Worm (Caenorhabditis elegans): ENCODE results near the gene scyl-1.
A peak's percentile ranks its signal among the peaks of the same experiment; 100 is the strongest.

scyl-1 gene

DNA sequence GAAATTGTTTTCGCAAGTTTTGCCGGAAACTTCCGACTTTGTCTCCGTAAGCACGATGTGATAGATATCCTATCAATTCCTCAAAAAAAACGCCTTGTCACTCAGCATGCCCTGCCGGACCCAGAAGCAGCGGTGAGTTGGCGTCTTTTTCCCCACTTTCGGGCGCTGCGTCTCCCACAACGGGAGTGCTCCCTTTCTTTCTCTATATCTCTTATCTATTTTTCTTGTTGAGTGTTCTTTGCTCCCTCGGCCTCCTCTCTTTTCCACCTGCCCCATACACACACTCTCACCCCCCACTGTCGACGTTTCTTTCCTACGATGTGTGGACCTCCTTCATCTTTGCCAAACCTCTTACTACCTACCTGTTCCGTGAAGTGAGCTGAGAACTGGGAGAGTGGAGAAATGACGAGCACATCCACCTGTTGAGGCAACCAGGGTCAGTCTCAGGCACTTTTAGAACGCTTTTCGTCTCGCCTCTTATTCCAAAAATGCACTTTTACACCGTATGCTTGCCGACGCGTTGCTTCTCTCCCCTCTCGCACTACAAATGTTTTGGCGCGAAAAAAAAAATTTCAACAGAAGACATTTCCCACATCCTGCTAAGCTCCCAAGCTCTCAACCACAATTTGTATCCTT, 44.5 kb upstream of the scyl-1 start (continued):
- TF ChIP-seq nhr-47 (tag; optimal IDR thresholded peaks at IDR 0.05) = peak; percentile 73
- TF ChIP-seq irx-1 (tag; optimal IDR thresholded peaks at IDR 0.05) = peak; percentile 40
- peak; percentile 64 for TF ChIP-seq jun-1 (tag; optimal IDR thresholded peaks at IDR 0.05)
- peak; percentile 61 for TF ChIP-seq sup-37 (GFP tag; optimal IDR thresholded peaks at IDR 0.05)
- TF ChIP-seq lsy-2 (tag; optimal IDR thresholded peaks at IDR 0.05) = peak; percentile 66 to 68
- TF ChIP-seq lin-13 (GFP tag; optimal IDR thresholded peaks at IDR 0.05) = peak; percentile 65
- peak; percentile 88 for TF ChIP-seq rnt-1 (tag; optimal IDR thresholded peaks at IDR 0.05)
- no peak for TF ChIP-seq blmp-1 (tag; optimal IDR thresholded peaks at IDR 0.05)
- peak; percentile 90 for TF ChIP-seq lin-14 (GFP tag; optimal IDR thresholded peaks at IDR 0.05)
- no peak for TF ChIP-seq C04F5.9 (tag; optimal IDR thresholded peaks at IDR 0.05)
- peak; percentile 58 for TF ChIP-seq egl-13 (tag; optimal IDR thresholded peaks at IDR 0.05)
- no peak for TF ChIP-seq zag-1 (tag; optimal IDR thresholded peaks at IDR 0.05)
- TF ChIP-seq fkh-10 (GFP tag; optimal IDR thresholded peaks at IDR 0.05) = no peak
- TF ChIP-seq fos-1 (tag; optimal IDR thresholded peaks at IDR 0.05) = peak; percentile 6
- no peak for TF ChIP-seq nhr-28 (tag; optimal IDR thresholded peaks at IDR 0.05)
- no peak for TF ChIP-seq hlh-4 (tag; optimal IDR thresholded peaks at IDR 0.05)
- TF ChIP-seq ceh-63 (GFP tag; optimal IDR thresholded peaks at IDR 0.05) = no peak
- TF ChIP-seq ceh-88 (GFP tag; IDR thresholded peaks at IDR 0.05) = 0 out of 2 replicates have a peak, but pooled peaks have one; percentile 29
- TF ChIP-seq hpl-2 (GFP tag; optimal IDR thresholded peaks at IDR 0.05) = no peak
- TF ChIP-seq vab-15 (tag; optimal IDR thresholded peaks at IDR 0.05) = no peak
- peak; percentile 28 for TF ChIP-seq nhr-11 (tag; optimal IDR thresholded peaks at IDR 0.05)
- no peak for TF ChIP-seq ceh-90 (tag; optimal IDR thresholded peaks at IDR 0.05)
- TF ChIP-seq tlp-1 (tag; optimal IDR thresholded peaks at IDR 0.05) = no peak
- TF ChIP-seq elt-2 (tag; optimal IDR thresholded peaks at IDR 0.05) = peak; percentile 24
- peak; percentile 25 for TF ChIP-seq dsc-1 (tag; optimal IDR thresholded peaks at IDR 0.05)
- TF ChIP-seq ets-5 (GFP tag; IDR thresholded peaks at IDR 0.05) = no peak
- peak; percentile 64 for TF ChIP-seq nhr-77 (tag; optimal IDR thresholded peaks at IDR 0.05)
- no peak for TF ChIP-seq nhr-84 (tag; optimal IDR thresholded peaks at IDR 0.05)
- no peak for TF ChIP-seq unc-98 (GFP tag; IDR thresholded peaks at IDR 0.05)
- TF ChIP-seq F16B12.6 (tag; optimal IDR thresholded peaks at IDR 0.05) = no peak
- TF ChIP-seq isw-1 (GFP tag; IDR thresholded peaks at IDR 0.05) = no peak; the same call in 1 of the 2 replicates
- TF ChIP-seq unc-130 (tag; optimal IDR thresholded peaks at IDR 0.05) = peak; percentile 71
- peak; percentile 29 for TF ChIP-seq lin-39 (tag; optimal IDR thresholded peaks at IDR 0.05)
- peak; percentile 93 for TF ChIP-seq nhr-71 (tag; optimal IDR thresholded peaks at IDR 0.05)
- no peak for TF ChIP-seq sox-4 (tag; optimal IDR thresholded peaks at IDR 0.05)
- TF ChIP-seq nhr-20 (tag; optimal IDR thresholded peaks at IDR 0.05) = peak; percentile 90
- peak; percentile 75 for TF ChIP-seq pax-3 (tag; optimal IDR thresholded peaks at IDR 0.05)
- TF ChIP-seq ceh-82 (tag; optimal IDR thresholded peaks at IDR 0.05) = peak; percentile 57 to 86 (median 62)
- TF ChIP-seq mep-1 (tag; optimal IDR thresholded peaks at IDR 0.05) = peak; percentile 50
- TF ChIP-seq nhr-90 (tag; optimal IDR thresholded peaks at IDR 0.05; ENCODE audit: poor library complexity) = peak; percentile 61
- TF ChIP-seq lin-15B (tag; optimal IDR thresholded peaks at IDR 0.05) = peak; percentile 16
- TF ChIP-seq hlh-17 (GFP tag; optimal IDR thresholded peaks at IDR 0.05; ENCODE audit: borderline replicate concordance) = no peak
- TF ChIP-seq nhr-19 (GFP tag; conservative IDR thresholded peaks at IDR 0.05) = peak; percentile 100
- peak in 1 of 6 experiments; percentile 32 for TF ChIP-seq elt-3 (tag; optimal IDR thresholded peaks at IDR 0.05)
- TF ChIP-seq tbx-2 (tag; optimal IDR thresholded peaks at IDR 0.05) = peak; percentile 70
- peak; percentile 51 for TF ChIP-seq C16A3.4 (tag; optimal IDR thresholded peaks at IDR 0.05)

Measured in whole organism, L1 larva.